Worm (Caenorhabditis elegans) whole organism, young adult: ENCODE data around the gene F11C7.2.
A peak's percentile ranks its signal among the peaks of the same experiment; 100 is the strongest.

Source experiments
- B0035.1 ChIP-seq: sonication (generic microtip); optimal IDR thresholded peaks from 2 replicates; lab custom pipeline; 2016; ENCODE audit warnings: missing genetic modification characterization, mild to moderate bottlenecking, missing compliant biosample characterization, missing genotype, missing genetic modification reagents
- D2030.7 ChIP-seq: fragments of 200-800 bp; sonication (Bioruptor generic); IDR thresholded peaks from 2 replicates; pipeline ENCODE4 v1.3.6; 2022; ENCODE audit warnings: missing genetic modification reagents, missing genetic modification characterization, missing compliant biosample characterization
- F22D6.2 ChIP-seq: sonication (generic microtip); optimal IDR thresholded peaks from 2 replicates; lab custom pipeline; 2016; ENCODE audit warnings: mild to moderate bottlenecking, missing genetic modification characterization, missing compliant biosample characterization
- F33H1.4 ChIP-seq: fragments of 200-800 bp; sonication (Bioruptor generic); IDR thresholded peaks from 2 replicates; pipeline ENCODE4 v1.3.6; 2022; ENCODE audit warnings: missing genetic modification reagents, missing genetic modification characterization, missing compliant biosample characterization
- F55B11.4 ChIP-seq: sonication (generic microtip); optimal IDR thresholded peaks from 2 replicates; lab custom pipeline; 2016; ENCODE audit warnings: missing compliant biosample characterization, missing genetic modification characterization, borderline replicate concordance; ENCODE audit not compliant: insufficient read depth
- T07F8.4 ChIP-seq: sonication (generic microtip); optimal IDR thresholded peaks from 2 replicates; lab custom pipeline; 2016; ENCODE audit warnings: mild to moderate bottlenecking, missing genetic modification characterization, moderate library complexity, missing compliant biosample characterization
- T26A5.8 ChIP-seq: sonication (generic microtip); optimal IDR thresholded peaks from 2 replicates; lab custom pipeline; 2016; ENCODE audit warnings: missing genetic modification characterization, missing compliant biosample characterization
- Y56A3A.18 ChIP-seq: fragments of 200-800 bp; sonication (Bioruptor generic); IDR thresholded peaks from 2 replicates; pipeline ENCODE4 v1.3.6; 2022; ENCODE audit warnings: missing genetic modification reagents, missing genetic modification characterization, missing compliant biosample characterization
- Y79H2A.3 ChIP-seq: fragments of 200-800 bp; sonication (Bioruptor generic); conservative IDR thresholded peaks from 2 replicates; pipeline ENCODE4 v1.3.6; 2022; ENCODE audit warnings: missing genetic modification reagents, missing genetic modification characterization, missing compliant biosample characterization
- akir-1 ChIP-seq: fragments of 200-800 bp; sonication (Bioruptor generic); optimal IDR thresholded peaks from 2 replicates; lab custom pipeline; 2018; ENCODE audit warnings: mild to moderate bottlenecking, missing genetic modification characterization, moderate library complexity, missing compliant biosample characterization
- ama-1 ChIP-seq, 3 experiments: fragments of 150-350 bp in 1 of 3; sonication (generic microtip) in 2 of 3; optimal IDR thresholded peaks; 2 replicates each; lab custom pipeline; 2014 to 2018; ENCODE audit warnings: missing biosample characterization in 2 of 3, missing genetic modification characterization in 2 of 3, missing genetic modification reagents in 2 of 3
- attf-5 ChIP-seq: fragments of 200-800 bp; sonication (Bioruptor generic); optimal IDR thresholded peaks from 2 replicates; lab custom pipeline; 2018; ENCODE audit warnings: mild to moderate bottlenecking, missing genetic modification characterization, missing compliant biosample characterization
- attf-6 ChIP-seq: fragments of 200-800 bp; sonication (Bioruptor generic); IDR thresholded peaks from 2 replicates; pipeline ENCODE4 v1.3.6; 2022; ENCODE audit warnings: missing genetic modification reagents, missing genetic modification characterization, missing compliant biosample characterization
- bed-1 ChIP-seq: fragments of 200-800 bp; sonication (Bioruptor generic); IDR thresholded peaks from 2 replicates; pipeline ENCODE4 v1.3.6; 2022; ENCODE audit warnings: missing genetic modification reagents, missing genetic modification characterization, missing compliant biosample characterization
- ccch-3 ChIP-seq: fragments of 200-800 bp; sonication (Bioruptor generic); optimal IDR thresholded peaks from 2 replicates; lab custom pipeline; 2018; ENCODE audit warnings: mild to moderate bottlenecking, missing genetic modification characterization, missing compliant biosample characterization
- ceh-27 ChIP-seq: fragments of 200-800 bp; sonication (Bioruptor generic); optimal IDR thresholded peaks from 2 replicates; lab custom pipeline; 2018; ENCODE audit warnings: mild to moderate bottlenecking, missing genetic modification characterization, moderate library complexity, missing compliant biosample characterization
- dpff-1 ChIP-seq: sonication (generic microtip); optimal IDR thresholded peaks from 2 replicates; lab custom pipeline; 2017; ENCODE audit warnings: mild to moderate bottlenecking, missing genetic modification characterization, missing compliant biosample characterization
- egl-18 ChIP-seq: fragments of 200-800 bp; sonication (Bioruptor generic); IDR thresholded peaks from 2 replicates; pipeline ENCODE4 v1.3.6; 2022; ENCODE audit warnings: missing genetic modification reagents, missing genetic modification characterization, missing compliant biosample characterization
- egl-44 ChIP-seq: fragments of 200-800 bp; sonication (Bioruptor generic); IDR thresholded peaks from 2 replicates; pipeline ENCODE4 v1.3.6; 2022; ENCODE audit warnings: missing genetic modification reagents, missing genetic modification characterization, missing compliant biosample characterization
- egrh-3 ChIP-seq: fragments of 200-800 bp; sonication (Bioruptor generic); IDR thresholded peaks from 2 replicates; pipeline ENCODE4 v1.3.6; 2022; ENCODE audit warnings: missing genetic modification reagents, missing genetic modification characterization, missing compliant biosample characterization
- him-1 ChIP-seq: sonication (generic microtip); optimal IDR thresholded peaks from 2 replicates; lab custom pipeline; 2016; ENCODE audit warnings: missing genotype, missing genetic modification reagents, missing genetic modification characterization, missing compliant biosample characterization
- hlh-12 ChIP-seq: sonication (generic microtip); optimal IDR thresholded peaks from 2 replicates; lab custom pipeline; 2016; ENCODE audit warnings: missing genetic modification characterization, missing compliant biosample characterization
- hmg-20 ChIP-seq: fragments of 200-800 bp; sonication (Bioruptor generic); IDR thresholded peaks from 2 replicates; pipeline ENCODE4 v1.3.6; 2022; ENCODE audit warnings: missing genetic modification reagents, missing genetic modification characterization, missing compliant biosample characterization
- hsf-1 ChIP-seq: fragments of 200-800 bp; sonication (Bioruptor generic); IDR thresholded peaks from 2 replicates; pipeline ENCODE4 v1.3.6; 2022; ENCODE audit warnings: missing genetic modification reagents, missing genetic modification characterization, missing compliant biosample characterization
- lin-54 ChIP-seq: fragments of 200-800 bp; sonication (Bioruptor generic); optimal IDR thresholded peaks from 2 replicates; lab custom pipeline; 2018; ENCODE audit warnings: mild to moderate bottlenecking, missing genetic modification characterization, missing compliant biosample characterization
- lsl-1 ChIP-seq: fragments of 200-800 bp; sonication (Bioruptor generic); optimal IDR thresholded peaks from 2 replicates; lab custom pipeline; 2018; ENCODE audit warnings: mild to moderate bottlenecking, missing genetic modification characterization, moderate library complexity, missing compliant biosample characterization
- madf-10 ChIP-seq: sonication (generic microtip); optimal IDR thresholded peaks from 2 replicates; lab custom pipeline; 2016; ENCODE audit warnings: mild to moderate bottlenecking, missing genetic modification characterization, missing compliant biosample characterization
- mes-4 ChIP-seq: sonication (generic microtip); optimal IDR thresholded peaks from 2 replicates; lab custom pipeline; 2016; ENCODE audit warnings: missing genotype, missing genetic modification characterization, missing compliant biosample characterization
- repo-1 ChIP-seq: sonication (generic microtip); optimal IDR thresholded peaks from 2 replicates; lab custom pipeline; 2017; ENCODE audit warnings: mild to moderate bottlenecking, missing genetic modification characterization, missing compliant biosample characterization
- sdz-38 ChIP-seq: sonication (generic microtip); optimal IDR thresholded peaks from 2 replicates; lab custom pipeline; 2016; ENCODE audit warnings: missing genotype, missing genetic modification characterization, missing compliant biosample characterization
- sptf-2 ChIP-seq: fragments of 200-800 bp; sonication (Bioruptor generic); optimal IDR thresholded peaks from 2 replicates; lab custom pipeline; 2018; ENCODE audit warnings: mild to moderate bottlenecking, missing genetic modification characterization, missing compliant biosample characterization
- unc-62 ChIP-seq: fragments of 150-350 bp; optimal IDR thresholded peaks from 2 replicates; lab custom pipeline; 2014; ENCODE audit warnings: missing biosample characterization, missing genetic modification reagents, missing genetic modification characterization
- zim-3 ChIP-seq: sonication (generic microtip); optimal IDR thresholded peaks from 2 replicates; lab custom pipeline; 2017; ENCODE audit warnings: mild to moderate bottlenecking, missing genetic modification characterization, moderate library complexity, missing compliant biosample characterization

Gene F11C7.2

ce11 chrX:17356748-17357147 lies 39.9 kb upstream of the F11C7.2 start:
- no peak for TF ChIP-seq mes-4 (tag; lab: Kevin White, UChicago)
- TF ChIP-seq ccch-3, result no peak
- no peak for TF ChIP-seq attf-5 (GFP tag; lab: Kevin White, UChicago)
- no peak for TF ChIP-seq Y79H2A.3
- TF ChIP-seq hlh-12 (tag; lab: Kevin White, UChicago), result no peak
- no peak for TF ChIP-seq repo-1
- no peak for TF ChIP-seq F22D6.2 (tag; lab: Kevin White, UChicago)
- no peak for TF ChIP-seq D2030.7 (GFP tag; lab: Robert Waterston, UW)
- no peak for TF ChIP-seq lin-54
- no peak for TF ChIP-seq hmg-20
- no peak for TF ChIP-seq T26A5.8 (tag; lab: Kevin White, UChicago)
- TF ChIP-seq unc-62, result no peak
- no peak for TF ChIP-seq him-1
- TF ChIP-seq F55B11.4 (tag; lab: Kevin White, UChicago), result no peak
- no peak for TF ChIP-seq sdz-38 (tag; lab: Kevin White, UChicago)
- TF ChIP-seq egrh-3, result no peak
- no peak for TF ChIP-seq attf-6
- TF ChIP-seq sptf-2 (GFP tag; lab: Kevin White, UChicago), result no peak
- TF ChIP-seq F33H1.4 (GFP tag; lab: Robert Waterston, UW), result no peak
- no peak for TF ChIP-seq hsf-1 (GFP tag; lab: Robert Waterston, UW)

ce11 chrX:17359452-17359851 lies 37.2 kb upstream of the F11C7.2 start, which contains the start of gene npr-36:
TSS of gene npr-36 (plus strand) at chrX:17359752.
- no peak for TF ChIP-seq akir-1 (GFP tag; lab: Kevin White, UChicago)
- TF ChIP-seq zim-3, result no peak
- no peak for TF ChIP-seq ama-1 (optimal IDR thresholded peaks at IDR 0.05; lab: Kevin White, UChicago)
- no peak for TF ChIP-seq ama-1 (GFP tag; optimal IDR thresholded peaks at IDR 0.05; lab: Kevin White, UChicago)
- no peak for TF ChIP-seq B0035.1 (tag; lab: Kevin White, UChicago)
- no peak for TF ChIP-seq F33H1.4 (GFP tag; lab: Robert Waterston, UW)
- TF ChIP-seq sptf-2 (GFP tag; lab: Kevin White, UChicago), result no peak
- no peak for TF ChIP-seq egrh-3
- no peak for TF ChIP-seq bed-1 (GFP tag; lab: Robert Waterston, UW)
- no peak for TF ChIP-seq dpff-1 (tag; lab: Kevin White, UChicago)
- no peak for TF ChIP-seq lsl-1
- TF ChIP-seq T07F8.4, result no peak
- no peak for TF ChIP-seq egl-18 (GFP tag; lab: Robert Waterston, UW)
- TF ChIP-seq, all 124 proteins: peak for 0

DNA sequence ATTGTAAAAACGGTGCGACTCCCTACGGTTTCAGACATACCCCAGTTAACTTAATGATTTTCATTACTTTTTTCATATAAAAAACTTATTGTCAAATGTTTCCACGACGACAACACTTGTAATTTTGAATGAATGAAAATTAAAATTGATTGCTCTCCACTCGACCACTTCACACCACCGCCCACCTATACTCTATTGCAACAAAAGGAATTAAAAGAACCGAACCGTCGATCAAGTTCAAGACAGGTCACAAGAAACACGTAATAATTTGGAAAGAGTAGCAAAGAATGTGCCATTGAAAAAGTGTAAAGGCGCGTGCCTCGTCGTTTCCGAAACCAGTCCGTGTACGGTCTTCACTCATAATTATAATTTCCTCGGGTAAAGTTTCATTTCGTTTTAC lies 34.1 kb upstream of the F11C7.2 start, which contains the start of gene F10D7.11:
TSS of gene F10D7.11 (plus strand) at position 301 of the 400 bp plus-strand sequence.
- TF ChIP-seq ceh-27 (GFP tag; lab: Kevin White, UChicago), result peak; percentile 52
- TF ChIP-seq madf-10, result no peak

ce11 chrX:17363491-17363890 lies 33.1 kb upstream of the F11C7.2 start:
- TF ChIP-seq egl-44 (GFP tag; lab: Robert Waterston, UW) (no peak), Y56A3A.18 (no peak)

DNA sequence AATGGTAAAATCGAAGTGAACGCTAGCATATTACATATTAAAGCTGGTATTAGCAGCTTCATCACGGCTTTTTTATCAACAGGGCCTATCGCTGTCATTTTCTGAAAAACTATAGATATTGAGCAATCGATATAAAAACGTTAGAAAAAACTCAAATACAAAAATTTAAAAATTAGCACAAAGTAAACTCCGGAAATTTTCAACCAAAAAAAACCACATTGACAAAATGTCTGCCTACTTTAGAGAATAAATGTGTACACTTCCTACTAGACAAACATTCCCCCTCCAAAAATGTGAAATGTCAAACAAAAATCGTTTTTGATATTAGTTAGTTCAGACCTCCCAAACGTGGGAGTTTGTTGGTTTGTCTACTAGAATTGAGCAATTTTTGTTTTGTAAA lies 28.1 kb upstream of the F11C7.2 start, which contains the start of gene mfsd-10:
TSS of gene mfsd-10 (minus strand) at position 101 of the 400 bp plus-strand sequence.
- TF ChIP-seq F22D6.2 (tag; lab: Kevin White, UChicago) (no peak), attf-6 (no peak)
